Worm (Caenorhabditis elegans): ENCODE measurements around the gene ZK682.7.

Gene ZK682.7

DNA sequence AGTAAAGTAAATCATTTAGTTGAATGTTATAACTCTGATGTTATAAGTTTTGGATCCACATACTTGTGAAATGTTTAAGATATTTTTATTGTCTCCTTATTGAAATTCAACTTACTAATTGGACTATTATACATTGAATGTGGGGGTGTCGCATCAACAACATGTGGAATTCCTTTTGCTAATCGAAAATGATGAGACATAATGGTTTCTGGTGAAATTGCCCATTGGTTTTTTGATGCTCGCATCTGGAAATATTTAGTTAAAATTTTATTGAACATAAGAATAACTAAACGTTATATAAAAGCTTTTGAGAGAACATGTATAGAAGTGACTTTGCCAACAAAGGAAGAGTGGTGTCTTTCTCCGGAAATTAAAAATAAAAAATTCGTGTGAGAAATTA is at the start of gene ZK682.7:
Gene ZK682.7, minus strand, starts transcription at position 247 of the 400 bp plus-strand sequence.
- TF ChIP-seq unc-62 (GFP tag; optimal IDR thresholded peaks at IDR 0.05), result no peak

DNA sequence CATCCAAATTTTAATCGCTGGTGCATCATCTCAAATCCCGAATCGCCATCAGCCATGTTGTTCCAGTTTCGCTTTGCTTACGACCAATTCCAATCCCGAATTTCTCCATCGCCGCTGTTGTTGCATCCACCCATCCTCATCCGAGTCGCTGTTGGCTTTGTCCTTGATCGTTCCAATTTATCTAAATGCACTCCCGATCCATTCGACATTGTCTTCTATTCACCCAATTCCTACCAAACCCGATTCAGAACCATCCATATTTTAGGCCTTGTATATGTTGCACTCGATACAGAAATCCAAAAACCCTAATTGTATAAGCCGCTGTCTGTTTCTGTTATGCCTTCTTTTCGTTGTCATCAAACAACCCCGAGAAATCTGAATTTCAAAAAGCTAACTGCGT is 48.4 kb upstream of the ZK682.7 start:
- TF ChIP-seq unc-62 (GFP tag; optimal IDR thresholded peaks at IDR 0.05), result no peak

DNA sequence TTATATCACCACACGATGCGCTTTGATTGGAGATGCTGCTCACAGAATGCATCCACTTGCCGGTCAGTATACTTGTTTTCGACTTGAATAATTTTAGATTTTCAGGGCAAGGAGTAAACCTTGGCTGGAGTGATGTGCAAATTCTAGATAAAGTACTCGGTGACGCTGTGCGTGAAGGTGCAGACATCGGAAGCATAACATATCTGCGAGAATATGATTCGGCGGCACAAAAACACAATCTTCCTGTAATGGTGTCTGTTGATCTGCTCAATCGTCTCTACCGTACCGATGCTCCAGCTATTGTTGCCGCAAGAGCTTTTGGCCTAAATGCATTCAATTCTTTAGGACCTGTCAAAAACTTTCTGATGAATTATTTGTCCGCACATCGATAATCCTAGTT is 46.5 kb upstream of the ZK682.7 start:
- TF ChIP-seq unc-62 (GFP tag; optimal IDR thresholded peaks at IDR 0.05), result no peak

DNA sequence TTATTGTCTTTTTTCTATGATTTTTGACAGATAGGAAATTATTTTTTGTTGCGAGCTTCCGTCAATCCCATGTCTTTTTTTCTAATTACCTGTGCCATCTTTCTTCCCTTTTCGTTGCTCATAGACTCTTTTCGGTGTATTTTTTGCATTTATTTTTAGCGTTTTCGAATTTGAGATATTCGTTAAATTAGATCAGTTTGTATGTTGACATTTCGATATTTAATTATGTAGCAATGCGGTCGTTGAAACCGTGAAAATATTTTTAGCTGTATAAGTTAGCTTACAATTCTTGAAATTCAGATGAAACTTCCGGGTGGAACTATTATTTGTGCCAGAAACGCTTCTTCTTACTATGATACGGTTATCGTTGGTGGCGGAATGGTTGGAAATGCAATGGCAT is 44.5 kb upstream of the ZK682.7 start, which contains the start of gene coq-6:
Gene coq-6, plus strand, starts transcription at position 301 of the 400 bp plus-strand sequence.
- TF ChIP-seq unc-62 (GFP tag; optimal IDR thresholded peaks at IDR 0.05), result no peak

DNA sequence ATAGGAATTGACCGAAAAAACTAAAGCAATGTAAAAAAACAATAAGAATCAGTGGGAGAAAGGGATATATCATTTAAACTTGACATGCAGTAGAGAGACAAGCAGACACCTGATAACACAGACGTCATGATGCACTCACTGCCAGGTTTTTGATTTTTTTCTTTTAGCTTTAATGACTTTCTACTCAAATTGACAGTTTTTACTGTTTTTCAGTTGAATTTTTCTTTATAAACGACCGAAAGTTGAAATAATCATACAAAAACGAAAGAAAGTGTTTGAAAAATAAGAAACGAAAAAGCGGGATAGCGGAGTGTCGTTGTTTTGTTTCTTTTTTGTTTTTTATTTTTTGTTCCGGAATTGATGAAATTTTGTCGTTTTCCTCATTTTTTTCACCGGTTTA is 42.3 kb upstream of the ZK682.7 start, which contains the start of gene ucp-4:
Gene ucp-4, plus strand, starts transcription at position 83 of the 400 bp plus-strand sequence.
- TF ChIP-seq unc-62 (GFP tag; optimal IDR thresholded peaks at IDR 0.05), result no peak

DNA sequence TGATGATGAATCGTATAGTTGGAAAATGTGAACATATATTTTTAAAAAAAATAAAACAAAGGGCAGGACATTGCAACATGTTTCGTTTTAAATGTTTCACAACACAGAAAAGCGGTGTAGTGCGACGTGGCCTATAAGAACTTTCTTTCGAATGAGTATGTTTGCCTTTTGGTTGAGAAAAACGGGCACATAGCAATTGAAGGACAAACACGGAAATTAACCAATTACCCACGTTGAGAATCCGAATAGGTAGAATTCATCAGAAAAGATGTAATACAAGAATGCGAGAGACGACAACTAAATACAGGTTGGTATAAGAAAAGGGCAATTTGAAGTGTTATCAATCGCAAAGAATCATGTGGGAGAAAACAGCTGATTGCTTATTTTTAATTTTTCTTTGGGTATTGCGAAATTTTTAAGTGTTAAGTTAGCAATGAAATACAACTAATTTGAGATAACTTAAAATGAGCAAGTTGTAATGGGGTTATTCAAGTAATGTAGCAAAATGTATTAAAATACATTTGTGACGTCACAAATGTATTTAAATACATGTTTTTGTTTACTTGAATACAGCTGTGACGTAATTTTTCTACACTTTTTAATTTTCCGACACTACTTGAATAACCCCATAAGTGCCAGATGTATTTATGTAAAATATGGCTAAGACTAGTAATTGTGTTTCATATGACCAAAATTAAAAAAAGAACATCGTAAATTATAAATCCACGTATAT is 41.5 kb upstream of the ZK682.7 start, which contains the start of gene acl-14:
Gene acl-14, minus strand, starts transcription at position 316 of the 733 bp plus-strand sequence.
- no peak for TF ChIP-seq unc-62 (GFP tag; optimal IDR thresholded peaks at IDR 0.05)

DNA sequence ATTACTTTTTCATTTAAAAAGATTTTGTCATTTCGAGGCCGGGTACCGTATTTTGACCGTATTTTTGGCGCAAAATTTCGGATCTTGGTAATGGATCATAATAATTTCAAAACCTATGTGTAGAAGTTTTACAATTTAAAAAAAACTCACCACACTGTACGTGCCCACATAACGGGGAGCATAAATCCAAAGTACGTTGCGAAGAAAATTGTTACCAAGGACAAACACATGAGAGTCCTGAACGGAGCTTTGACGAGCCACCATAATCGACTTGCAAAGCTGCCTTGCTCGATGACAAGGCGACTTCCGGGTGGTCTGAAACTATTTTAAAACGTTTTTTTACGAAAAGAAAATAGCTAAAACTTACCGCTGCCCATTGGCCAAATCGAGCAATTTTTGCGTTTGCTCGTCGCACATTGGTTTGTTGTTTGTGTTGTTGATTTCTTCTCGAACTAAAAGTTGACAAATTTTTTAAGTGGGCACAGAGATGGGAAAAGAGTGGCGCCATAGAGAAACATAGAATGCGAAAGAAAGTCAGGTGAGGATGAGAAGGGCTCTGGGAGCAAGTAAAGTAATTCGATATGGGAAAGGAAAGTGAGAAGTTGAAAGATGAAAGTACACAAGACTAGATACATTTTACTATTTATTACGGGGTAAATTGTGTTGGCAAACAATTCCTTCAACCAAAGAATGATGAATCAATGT is 40.8 kb upstream of the ZK682.7 start:
- no peak for TF ChIP-seq unc-62 (GFP tag; optimal IDR thresholded peaks at IDR 0.05)

DNA sequence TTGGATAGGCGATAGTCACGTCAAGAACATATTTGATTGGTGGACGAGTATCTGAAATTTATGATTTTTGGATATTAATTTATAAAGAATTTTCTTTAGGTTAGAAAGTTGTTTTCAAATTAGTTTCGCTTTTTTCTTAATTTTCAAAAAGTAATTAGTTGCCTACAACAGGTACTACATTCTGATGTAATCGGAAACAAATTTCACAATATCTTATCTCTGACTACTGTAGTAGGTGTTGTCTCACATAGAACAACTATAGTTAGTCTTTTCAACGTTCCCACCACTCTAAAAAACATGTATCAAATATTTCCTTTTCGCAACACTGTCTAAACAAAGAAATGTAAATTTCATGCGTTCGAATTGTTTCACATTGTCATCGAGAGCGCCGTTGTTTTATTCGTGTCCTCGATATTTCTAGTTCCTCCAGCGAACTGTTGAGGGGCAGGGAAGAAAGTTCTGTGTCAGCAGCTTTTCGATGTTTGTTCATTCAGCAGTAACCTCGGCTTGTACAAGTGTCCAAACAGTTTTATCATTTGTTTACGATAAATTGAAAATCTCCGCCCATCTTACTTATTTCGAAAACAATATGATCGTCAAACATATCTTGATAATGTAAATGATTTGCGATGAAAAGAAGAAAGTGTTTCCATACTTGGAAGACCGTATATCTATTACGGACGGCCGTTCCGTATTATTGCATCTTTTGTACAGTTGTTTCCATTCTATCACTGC is 37.4 kb upstream of the ZK682.7 start:
- no peak for TF ChIP-seq unc-62 (GFP tag; optimal IDR thresholded peaks at IDR 0.05)

DNA sequence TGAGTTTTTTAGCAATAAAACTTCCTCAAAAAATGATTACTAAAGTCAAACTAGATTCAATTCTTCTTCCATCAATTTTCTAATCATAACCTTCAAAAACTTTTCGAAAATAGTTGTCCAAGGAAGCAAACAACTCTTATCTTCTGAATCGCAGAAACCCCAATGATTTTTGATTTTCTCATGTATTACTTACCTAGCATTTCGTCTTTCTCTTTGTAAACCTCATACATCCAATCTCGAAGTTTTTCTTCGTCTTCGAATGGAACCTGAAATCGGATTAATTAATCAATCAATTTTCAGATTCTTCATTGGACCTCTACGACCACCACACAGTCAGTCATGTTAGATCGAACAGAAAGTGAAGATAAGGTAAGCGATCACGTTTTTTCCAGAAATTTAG is 36.7 kb upstream of the ZK682.7 start, which contains the start of gene K07B1.4:
Gene K07B1.4, plus strand, starts transcription at position 301 of the 400 bp plus-strand sequence.
- TF ChIP-seq unc-62 (GFP tag; optimal IDR thresholded peaks at IDR 0.05), result no peak

DNA sequence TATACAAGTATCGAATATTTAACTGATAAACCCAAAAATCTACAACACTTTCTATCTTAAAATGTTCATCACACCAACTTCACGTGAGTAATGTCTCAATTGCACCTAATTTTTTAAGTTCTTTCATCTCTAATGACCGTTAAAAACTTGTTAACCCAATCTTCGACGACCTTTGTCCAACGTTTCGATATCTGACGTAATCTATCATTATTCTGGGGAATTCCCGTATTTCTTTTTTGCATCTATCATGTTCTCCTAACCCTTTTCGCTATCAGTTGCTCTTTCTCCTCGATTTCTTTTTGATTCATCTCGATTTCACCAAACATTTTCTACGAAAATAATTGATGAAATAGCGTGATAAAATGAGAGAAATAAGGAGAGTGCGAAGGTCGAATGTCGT is 35.7 kb upstream of the ZK682.7 start:
- no peak for TF ChIP-seq unc-62 (GFP tag; optimal IDR thresholded peaks at IDR 0.05)

DNA sequence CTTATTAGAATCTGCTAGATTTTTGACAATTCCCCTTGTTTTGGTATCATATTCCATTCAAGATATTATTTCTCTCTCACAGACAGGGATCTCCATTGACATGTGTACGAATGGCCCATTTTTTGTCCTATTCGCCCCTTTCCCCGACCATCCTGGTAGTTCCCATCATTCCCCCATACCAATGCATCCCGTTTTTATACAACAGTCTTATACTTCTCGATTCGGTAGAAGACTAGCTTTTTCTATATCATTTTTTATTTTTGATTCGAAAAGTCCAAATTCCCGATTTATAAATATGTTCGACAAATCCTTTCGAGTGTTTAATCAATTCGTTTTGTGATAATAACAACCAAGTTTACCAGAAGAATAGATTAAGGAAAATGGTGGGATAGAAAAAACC is 34.9 kb upstream of the ZK682.7 start:
- TF ChIP-seq unc-62 (GFP tag; optimal IDR thresholded peaks at IDR 0.05), result no peak

DNA sequence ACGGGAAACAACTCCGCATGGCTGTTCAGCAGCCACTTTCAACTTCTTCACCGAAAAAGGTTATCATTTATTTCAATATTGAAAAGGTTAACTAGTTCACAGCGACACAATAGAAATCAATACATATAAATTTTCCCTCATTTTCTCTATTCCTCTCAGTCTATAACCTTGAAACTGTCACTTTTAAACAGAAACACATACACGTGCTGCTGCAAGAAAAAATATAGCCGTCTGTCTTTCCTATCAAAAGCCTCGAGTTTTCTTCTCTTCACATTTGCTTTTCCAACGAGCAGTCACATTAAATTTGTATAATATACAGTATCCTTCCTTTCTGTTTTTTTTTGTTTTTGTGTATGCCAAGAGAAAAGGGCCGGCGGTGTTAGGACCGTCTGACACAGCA is 32.2 kb upstream of the ZK682.7 start:
- TF ChIP-seq unc-62 (GFP tag; optimal IDR thresholded peaks at IDR 0.05), result no peak

DNA sequence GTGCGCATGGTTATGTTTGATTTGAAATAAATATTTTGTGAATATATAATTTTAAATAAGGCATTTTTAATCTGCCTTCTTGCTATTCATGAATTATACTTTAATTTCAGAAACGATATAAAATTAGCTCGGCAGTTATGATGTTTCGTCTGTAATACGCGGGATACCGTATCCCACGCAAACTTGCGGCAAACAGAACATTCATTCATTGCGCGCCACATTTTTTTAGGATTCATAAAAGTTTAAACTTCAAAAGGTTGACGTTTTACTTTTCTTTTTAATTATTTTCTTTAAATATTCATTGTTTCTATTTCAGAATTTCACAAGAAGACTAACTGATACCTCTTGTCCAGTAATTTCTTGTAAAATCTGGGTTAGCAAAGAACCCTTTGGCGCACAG is 30.9 kb upstream of the ZK682.7 start, which contains the start of gene tag-153:
Gene tag-153, plus strand, starts transcription at position 200 of the 400 bp plus-strand sequence.
- no peak for TF ChIP-seq unc-62 (GFP tag; optimal IDR thresholded peaks at IDR 0.05)

DNA sequence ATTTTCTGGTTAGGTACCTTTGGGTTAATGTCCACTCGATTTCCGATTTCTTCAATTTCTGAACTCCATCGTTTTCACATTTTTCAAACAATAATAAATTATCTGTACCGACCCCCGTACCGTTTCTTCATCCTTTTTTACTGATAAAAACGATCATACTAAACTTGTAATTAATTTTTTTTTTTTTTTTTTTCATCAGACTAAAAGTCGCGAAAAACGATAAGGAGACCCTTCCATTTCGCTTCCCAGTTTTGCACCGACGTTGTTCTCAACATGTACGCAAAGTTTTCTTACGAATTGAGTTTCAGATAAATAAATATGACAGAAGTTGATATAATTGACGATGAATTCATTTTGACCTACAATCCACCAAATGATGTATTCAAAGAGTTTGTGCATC is 29.2 kb upstream of the ZK682.7 start, which contains the start of gene F44A2.7:
Gene F44A2.7, plus strand, starts transcription at position 301 of the 400 bp plus-strand sequence.
- TF ChIP-seq unc-62 (GFP tag; optimal IDR thresholded peaks at IDR 0.05), result no peak

DNA sequence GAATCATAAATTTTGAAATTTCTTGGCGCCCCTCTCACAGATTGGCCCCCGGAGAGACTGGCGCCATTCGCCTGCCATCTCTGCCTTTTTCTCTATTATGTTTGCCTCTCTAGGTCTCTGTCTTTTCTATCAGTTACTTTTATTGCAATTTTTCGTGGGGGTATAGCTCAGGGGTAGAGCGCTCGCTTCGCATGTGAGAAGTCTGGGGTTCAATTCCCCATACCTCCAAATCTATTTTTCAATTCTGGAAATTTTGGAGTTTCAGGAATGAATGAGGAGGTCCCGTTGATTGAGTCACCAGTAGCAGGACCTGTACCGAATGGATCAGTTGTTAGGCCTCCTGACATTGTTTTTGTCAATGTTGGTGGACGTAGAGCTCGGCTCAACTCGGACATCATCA is 26.1 kb upstream of the ZK682.7 start, which contains the start of gene kvs-3:
Gene kvs-3, plus strand, starts transcription at position 266 of the 400 bp plus-strand sequence.
- TF ChIP-seq unc-62 (GFP tag; optimal IDR thresholded peaks at IDR 0.05), result no peak

DNA sequence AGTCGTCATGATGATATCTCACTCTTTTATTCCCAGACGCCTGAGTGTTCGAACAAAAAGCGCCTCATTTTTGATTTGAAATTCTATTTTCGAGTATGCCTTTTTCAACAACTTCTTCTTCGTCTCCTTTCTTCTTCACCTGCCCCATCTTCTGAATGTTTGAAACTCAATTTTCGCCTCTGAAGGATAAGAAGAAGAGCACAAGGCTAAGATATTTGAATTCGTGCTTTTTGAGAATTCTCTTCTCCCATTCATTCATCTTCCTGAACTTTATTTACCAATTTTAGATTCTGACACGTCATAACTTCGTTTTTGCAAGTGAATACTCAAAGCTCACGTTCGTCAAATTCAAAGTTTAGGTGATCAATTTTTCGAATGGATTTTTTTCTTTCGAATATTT is 25.0 kb upstream of the ZK682.7 start:
- no peak for TF ChIP-seq unc-62 (GFP tag; optimal IDR thresholded peaks at IDR 0.05)

Measured in whole organism, dauer.